Worm (Caenorhabditis elegans) whole organism, early embryonic: ENCODE data around the gene F53F4.4.

Experiments
- B0310.2 ChIP-seq: sonication (generic microtip); optimal IDR thresholded peaks from 2 replicates; lab custom pipeline; 2016; ENCODE audit warnings: mild to moderate bottlenecking, missing genetic modification characterization, missing compliant biosample characterization
- F13C5.2 ChIP-seq: sonication (generic microtip); optimal IDR thresholded peaks from 2 replicates; lab custom pipeline; 2017; ENCODE audit warnings: mild to moderate bottlenecking, missing genetic modification characterization, inconsistent platforms, missing compliant biosample characterization
- aly-1 ChIP-seq: sonication (generic microtip); optimal IDR thresholded peaks from 2 replicates; lab custom pipeline; 2016; ENCODE audit warnings: missing genetic modification characterization, missing compliant biosample characterization
- ama-1 ChIP-seq: fragments of 150-350 bp; optimal IDR thresholded peaks from 2 replicates; lab custom pipeline; 2014
- ceh-13 ChIP-seq: fragments of 200-800 bp; sonication (Bioruptor generic); optimal IDR thresholded peaks from 2 replicates; lab custom pipeline; 2018; ENCODE audit warnings: mild to moderate bottlenecking, missing genetic modification characterization, missing compliant biosample characterization
- ceh-36 ChIP-seq: sonication (generic microtip); optimal IDR thresholded peaks from 2 replicates; lab custom pipeline; 2016; ENCODE audit warnings: missing genetic modification characterization, inconsistent platforms, missing compliant biosample characterization
- ets-7 ChIP-seq: sonication (generic microtip); optimal IDR thresholded peaks from 2 replicates; lab custom pipeline; 2016; ENCODE audit warnings: missing genotype, missing genetic modification characterization, missing compliant biosample characterization
- flt-1 ChIP-seq: fragments of 200-800 bp; sonication (Bioruptor generic); IDR thresholded peaks from 2 replicates; pipeline ENCODE4 v1.3.6; 2022; ENCODE audit warnings: missing genetic modification characterization, missing compliant biosample characterization
- hmbx-1 ChIP-seq: sonication (generic microtip); optimal IDR thresholded peaks from 2 replicates; lab custom pipeline; 2016; ENCODE audit warnings: mild to moderate bottlenecking, missing genetic modification characterization, missing compliant biosample characterization
- hmg-4 ChIP-seq: fragments of 200-800 bp; sonication (Bioruptor generic); optimal IDR thresholded peaks from 2 replicates; lab custom pipeline; 2018; ENCODE audit warnings: mild to moderate bottlenecking, missing genetic modification characterization, missing compliant biosample characterization
- hnd-1 ChIP-seq: sonication (generic microtip); optimal IDR thresholded peaks from 2 replicates; lab custom pipeline; 2016; ENCODE audit warnings: missing genetic modification characterization, missing compliant biosample characterization
- pes-1 ChIP-seq: fragments of 200-800 bp; sonication (Bioruptor generic); IDR thresholded peaks from 2 replicates; pipeline ENCODE4 v1.3.6; 2022; ENCODE audit warnings: missing genetic modification reagents, missing genetic modification characterization, missing compliant biosample characterization
- scrt-1 ChIP-seq: fragments of 200-800 bp; sonication (Bioruptor generic); IDR thresholded peaks from 2 replicates; pipeline ENCODE4 v1.3.6; 2022; ENCODE audit warnings: missing genetic modification characterization, missing compliant biosample characterization
- sea-1 ChIP-seq: fragments of 200-800 bp; sonication (Bioruptor generic); conservative IDR thresholded peaks from 2 replicates; pipeline ENCODE4 v1.3.6; 2022; ENCODE audit warnings: missing genetic modification characterization, missing compliant biosample characterization
- tbx-11 ChIP-seq: fragments of 200-800 bp; sonication (Bioruptor generic); IDR thresholded peaks from 2 replicates; pipeline ENCODE4 v1.3.6; 2022; ENCODE audit warnings: missing genetic modification characterization, missing compliant biosample characterization
- tbx-37 ChIP-seq: fragments of 200-800 bp; sonication (Bioruptor generic); conservative IDR thresholded peaks from 2 replicates; pipeline ENCODE4 v1.3.6; 2022; ENCODE audit warnings: missing genetic modification reagents, missing genetic modification characterization, missing compliant biosample characterization
- tra-4 ChIP-seq: sonication (generic microtip); optimal IDR thresholded peaks from 2 replicates; lab custom pipeline; 2017; ENCODE audit warnings: missing genetic modification characterization, missing compliant biosample characterization

The F53F4.4 gene

ce11 chrV:13598370-13598769, 5.2 kb downstream of the F53F4.4 start:
- TF ChIP-seq tra-4 (tag; lab: Kevin White, UChicago) (no peak), tbx-37 (GFP tag; lab: Robert Waterston, UW) (no peak), flt-1 (no peak), ceh-36 (no peak), hmg-4 (GFP tag; lab: Kevin White, UChicago) (no peak), ama-1 (lab: Kevin White, UChicago) (no peak), hmbx-1 (tag; lab: Kevin White, UChicago) (no peak), hnd-1 (tag; lab: Kevin White, UChicago) (no peak), ceh-13 (no peak), aly-1 (tag; lab: Kevin White, UChicago) (no peak), scrt-1 (GFP tag; lab: Robert Waterston, UW) (no peak), B0310.2 (no peak), F13C5.2 (no peak), pes-1 (no peak)

- TF ChIP-seq B0310.2 (no peak), tra-4 (tag; lab: Kevin White, UChicago) (no peak), tbx-37 (GFP tag; lab: Robert Waterston, UW) (no peak)
These were observed 7.7 kb downstream of the F53F4.4 start, which contains the start of gene rdy-2 for ce11 chrV:13600882-13601281. rdy-2 (minus strand) TSS chrV:13600982.

ce11 chrV:13606651-13607242, 13.6 kb downstream of the F53F4.4 start, which contains the start of gene fmo-4:
fmo-4 (minus strand) TSS chrV:13606701.
- TF ChIP-seq F13C5.2: no peak
- no peak for TF ChIP-seq ama-1 (lab: Kevin White, UChicago)

ce11 chrV:13608486-13608885, 15.3 kb downstream of the F53F4.4 start:
- TF ChIP-seq tbx-37 (GFP tag; lab: Robert Waterston, UW) (no peak), flt-1 (no peak), aly-1 (tag; lab: Kevin White, UChicago) (no peak), ceh-36 (no peak), scrt-1 (GFP tag; lab: Robert Waterston, UW) (no peak)

ce11 chrV:13609806-13610205, 16.6 kb downstream of the F53F4.4 start:
- TF ChIP-seq flt-1: no peak
- no peak for TF ChIP-seq hnd-1 (tag; lab: Kevin White, UChicago)
- no peak for TF ChIP-seq sea-1
- no peak for TF ChIP-seq tbx-37 (GFP tag; lab: Robert Waterston, UW)
- no peak for TF ChIP-seq ceh-13
- no peak for TF ChIP-seq hmbx-1 (tag; lab: Kevin White, UChicago)
- TF ChIP-seq B0310.2: no peak
- no peak for TF ChIP-seq F13C5.2
- TF ChIP-seq aly-1 (tag; lab: Kevin White, UChicago): no peak
- no peak for TF ChIP-seq scrt-1 (GFP tag; lab: Robert Waterston, UW)
- no peak for TF ChIP-seq pes-1
- TF ChIP-seq hmg-4 (GFP tag; lab: Kevin White, UChicago): no peak

- TF ChIP-seq hnd-1 (tag; lab: Kevin White, UChicago): no peak
- no peak for TF ChIP-seq aly-1 (tag; lab: Kevin White, UChicago)
- no peak for TF ChIP-seq pes-1
- no peak for TF ChIP-seq sea-1
- no peak for TF ChIP-seq F13C5.2
- TF ChIP-seq tbx-37 (GFP tag; lab: Robert Waterston, UW): no peak
- no peak for TF ChIP-seq ceh-36
- TF ChIP-seq B0310.2: no peak
- no peak for TF ChIP-seq ceh-13
- TF ChIP-seq ama-1 (lab: Kevin White, UChicago): no peak
- TF ChIP-seq tra-4 (tag; lab: Kevin White, UChicago): no peak
- no peak for TF ChIP-seq scrt-1 (GFP tag; lab: Robert Waterston, UW)
- no peak for TF ChIP-seq hmg-4 (GFP tag; lab: Kevin White, UChicago)
- no peak for TF ChIP-seq hmbx-1 (tag; lab: Kevin White, UChicago)
- TF ChIP-seq flt-1: no peak
- TF ChIP-seq tbx-11 (GFP tag; lab: Robert Waterston, UW): no peak
- no peak for TF ChIP-seq ets-7 (tag; lab: Kevin White, UChicago)
These were observed 18.6 kb downstream of the F53F4.4 start, which contains the start of gene spig-9 for ce11 chrV:13611782-13612181. spig-9 (minus strand) TSS chrV:13611882.

- TF ChIP-seq hnd-1 (tag; lab: Kevin White, UChicago): no peak
These were observed 20.7 kb downstream of the F53F4.4 start, which contains the start of gene F53F4.7 for ce11 chrV:13613870-13614269. F53F4.7 (minus strand) TSS chrV:13613970.

ce11 chrV:13619752-13620151, 26.6 kb downstream of the F53F4.4 start, which contains the start of gene srd-11:
srd-11 (minus strand) TSS chrV:13619852.
- no peak for TF ChIP-seq tbx-11 (GFP tag; lab: Robert Waterston, UW)
- TF ChIP-seq ets-7 (tag; lab: Kevin White, UChicago): no peak
- TF ChIP-seq tbx-37 (GFP tag; lab: Robert Waterston, UW): no peak
- TF ChIP-seq F13C5.2: no peak
- TF ChIP-seq sea-1: no peak
- TF ChIP-seq hmg-4 (GFP tag; lab: Kevin White, UChicago): no peak
- no peak for TF ChIP-seq scrt-1 (GFP tag; lab: Robert Waterston, UW)
- TF ChIP-seq pes-1: no peak
- TF ChIP-seq B0310.2: no peak
- TF ChIP-seq aly-1 (tag; lab: Kevin White, UChicago): no peak
- no peak for TF ChIP-seq hnd-1 (tag; lab: Kevin White, UChicago)
- no peak for TF ChIP-seq ama-1 (lab: Kevin White, UChicago)
- no peak for TF ChIP-seq ceh-36
- TF ChIP-seq ceh-13: no peak
- TF ChIP-seq hmbx-1 (tag; lab: Kevin White, UChicago): no peak
- no peak for TF ChIP-seq tra-4 (tag; lab: Kevin White, UChicago)
